Fruit fly (Drosophila melanogaster): ENCODE results near the gene kri.

DNA sequence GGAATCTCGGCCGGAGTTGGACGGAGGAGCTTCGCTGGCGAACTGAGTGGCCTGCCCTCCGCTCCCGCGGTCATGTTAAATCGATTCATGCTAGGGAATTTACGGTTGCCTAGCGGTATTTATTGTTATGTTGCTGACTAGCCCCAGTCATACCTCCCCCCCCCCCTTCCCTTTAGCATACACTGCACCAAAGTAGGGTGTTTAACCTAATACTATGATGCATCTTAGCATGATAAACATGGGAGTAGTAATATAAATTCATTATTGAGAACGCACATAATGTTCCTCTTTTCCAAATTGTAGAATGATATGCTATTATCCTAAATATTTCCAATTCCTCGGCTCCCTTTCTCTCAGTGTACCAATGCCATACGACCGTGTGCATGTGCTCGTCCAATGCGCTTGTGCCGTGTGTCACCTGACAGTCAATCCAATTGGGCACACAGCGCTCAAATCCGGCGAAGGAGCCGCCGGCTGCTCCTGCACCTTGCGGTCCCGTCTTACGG lies 14.2 kb upstream of the kri start, which contains the start of gene Tektin-C:
- TF ChIP-seq CG7045 (GFP tag; optimal IDR thresholded peaks at IDR 0.05) = no peak
- TF ChIP-seq toe (GFP tag; optimal IDR thresholded peaks at IDR 0.05) = no peak
- TF ChIP-seq cnc (optimal IDR thresholded peaks at IDR 0.05) = no peak
- no peak for TF ChIP-seq tj (GFP tag; optimal IDR thresholded peaks at IDR 0.05)

Data from whole organism, adult.